Worm (Caenorhabditis elegans): ENCODE data around the gene clhm-1.

clhm-1 gene

ce11 chrII:6870803-6871202, at the start of gene clhm-1:
Gene clhm-1, minus strand, starts transcription at chrII:6871009.
- no peak for TF ChIP-seq F13C5.2 (tag; optimal IDR thresholded peaks at IDR 0.05)
- TF ChIP-seq pes-1 (GFP tag; IDR thresholded peaks at IDR 0.05) = no peak
- TF ChIP-seq ceh-36 (tag; optimal IDR thresholded peaks at IDR 0.05) = no peak
- TF ChIP-seq hmbx-1 (tag; optimal IDR thresholded peaks at IDR 0.05) = no peak
- TF ChIP-seq B0310.2 (tag; optimal IDR thresholded peaks at IDR 0.05) = no peak
- TF ChIP-seq hmg-4 (GFP tag; optimal IDR thresholded peaks at IDR 0.05) = no peak
- no peak for TF ChIP-seq hnd-1 (tag; optimal IDR thresholded peaks at IDR 0.05)
- no peak for TF ChIP-seq flt-1 (GFP tag; IDR thresholded peaks at IDR 0.05)
- TF ChIP-seq sea-1 (GFP tag; conservative IDR thresholded peaks at IDR 0.05) = no peak
- TF ChIP-seq ceh-13 (GFP tag; optimal IDR thresholded peaks at IDR 0.05) = no peak

ce11 chrII:6919363-6919851, 48.6 kb upstream of the clhm-1 start, which contains the start of gene B0252.1:
Gene B0252.1, plus strand, starts transcription at chrII:6919680.
- TF ChIP-seq B0310.2 (tag; optimal IDR thresholded peaks at IDR 0.05) = no peak
- TF ChIP-seq ama-1 (optimal IDR thresholded peaks at IDR 0.05) = no peak
- no peak for TF ChIP-seq tbx-37 (GFP tag; conservative IDR thresholded peaks at IDR 0.05)
- no peak for TF ChIP-seq aly-1 (tag; optimal IDR thresholded peaks at IDR 0.05)
- no peak for TF ChIP-seq tra-4 (tag; optimal IDR thresholded peaks at IDR 0.05)
- no peak for TF ChIP-seq ets-7 (tag; optimal IDR thresholded peaks at IDR 0.05)
- TF ChIP-seq hmbx-1 (tag; optimal IDR thresholded peaks at IDR 0.05) = no peak
- no peak for TF ChIP-seq pes-1 (GFP tag; IDR thresholded peaks at IDR 0.05)
- TF ChIP-seq F13C5.2 (tag; optimal IDR thresholded peaks at IDR 0.05) = no peak
- no peak for TF ChIP-seq flt-1 (GFP tag; IDR thresholded peaks at IDR 0.05)
- TF ChIP-seq sea-1 (GFP tag; conservative IDR thresholded peaks at IDR 0.05) = no peak
- no peak for TF ChIP-seq hmg-4 (GFP tag; optimal IDR thresholded peaks at IDR 0.05)
- TF ChIP-seq ceh-13 (GFP tag; optimal IDR thresholded peaks at IDR 0.05) = no peak
- no peak for TF ChIP-seq scrt-1 (GFP tag; IDR thresholded peaks at IDR 0.05)
- TF ChIP-seq ceh-36 (tag; optimal IDR thresholded peaks at IDR 0.05) = no peak
- TF ChIP-seq hnd-1 (tag; optimal IDR thresholded peaks at IDR 0.05) = no peak
- TF ChIP-seq tbx-11 (GFP tag; IDR thresholded peaks at IDR 0.05) = no peak

DNA sequence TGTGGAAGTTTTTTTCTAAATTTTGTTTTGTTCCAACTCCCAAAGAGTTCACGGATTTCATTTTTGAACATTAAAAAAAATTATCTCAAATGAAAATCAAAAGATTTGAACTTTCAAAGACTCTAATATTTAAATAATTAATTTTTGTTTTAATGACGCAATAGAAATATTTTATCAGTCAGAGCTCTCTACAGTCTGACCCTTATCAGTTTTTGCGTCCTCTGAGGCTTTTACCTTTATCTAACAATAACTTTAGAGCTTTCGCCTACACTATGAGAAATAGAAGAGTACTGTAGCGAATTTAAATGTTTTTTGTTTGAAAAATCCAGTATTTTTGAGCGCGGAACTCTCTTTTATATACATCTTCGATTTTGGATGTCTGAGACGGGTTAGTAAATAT, 48.1 kb upstream of the clhm-1 start, which contains the start of gene B0252.5:
Gene B0252.5, minus strand, starts transcription at position 17 of the 400 bp plus-strand sequence.
- TF ChIP-seq tbx-11 (GFP tag; IDR thresholded peaks at IDR 0.05) (no peak), aly-1 (tag; optimal IDR thresholded peaks at IDR 0.05) (no peak), hmbx-1 (tag; optimal IDR thresholded peaks at IDR 0.05) (no peak), B0310.2 (tag; optimal IDR thresholded peaks at IDR 0.05) (no peak), ets-7 (tag; optimal IDR thresholded peaks at IDR 0.05) (no peak), flt-1 (GFP tag; IDR thresholded peaks at IDR 0.05) (no peak), sea-1 (GFP tag; conservative IDR thresholded peaks at IDR 0.05) (no peak), tbx-37 (GFP tag; conservative IDR thresholded peaks at IDR 0.05) (no peak), ceh-36 (tag; optimal IDR thresholded peaks at IDR 0.05) (no peak), scrt-1 (GFP tag; IDR thresholded peaks at IDR 0.05) (no peak), F13C5.2 (tag; optimal IDR thresholded peaks at IDR 0.05) (no peak)

DNA sequence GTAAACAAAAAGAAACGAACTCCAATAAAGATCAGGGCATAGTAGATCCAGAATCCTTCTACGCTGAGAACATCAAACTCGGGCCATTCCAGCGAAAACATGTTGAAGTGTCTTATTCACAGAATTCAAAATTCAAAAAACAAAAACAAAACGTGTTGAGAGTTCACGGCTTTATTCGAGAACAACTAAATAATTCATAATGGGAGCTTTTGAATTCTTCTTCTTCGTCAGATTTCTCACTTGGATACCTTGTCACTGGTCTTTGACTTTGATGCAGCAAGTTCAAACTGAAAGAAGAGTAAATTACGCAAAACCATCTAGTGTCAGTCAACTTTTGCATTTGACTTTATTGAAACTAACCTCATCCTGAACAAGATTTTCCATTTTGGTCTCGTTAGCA, 46.9 kb upstream of the clhm-1 start, which contains the start of gene B0252.11:
Gene B0252.11, minus strand, starts transcription at position 101 of the 400 bp plus-strand sequence.
- no peak for TF ChIP-seq ceh-36 (tag; optimal IDR thresholded peaks at IDR 0.05)
- TF ChIP-seq tbx-37 (GFP tag; conservative IDR thresholded peaks at IDR 0.05) = no peak
- no peak for TF ChIP-seq B0310.2 (tag; optimal IDR thresholded peaks at IDR 0.05)
- no peak for TF ChIP-seq hmg-4 (GFP tag; optimal IDR thresholded peaks at IDR 0.05)
- no peak for TF ChIP-seq aly-1 (tag; optimal IDR thresholded peaks at IDR 0.05)
- TF ChIP-seq flt-1 (GFP tag; IDR thresholded peaks at IDR 0.05) = no peak
- TF ChIP-seq ceh-13 (GFP tag; optimal IDR thresholded peaks at IDR 0.05) = no peak
- no peak for TF ChIP-seq sea-1 (GFP tag; conservative IDR thresholded peaks at IDR 0.05)
- TF ChIP-seq tra-4 (tag; optimal IDR thresholded peaks at IDR 0.05) = no peak
- TF ChIP-seq tbx-11 (GFP tag; IDR thresholded peaks at IDR 0.05) = no peak
- TF ChIP-seq hnd-1 (tag; optimal IDR thresholded peaks at IDR 0.05) = no peak

DNA sequence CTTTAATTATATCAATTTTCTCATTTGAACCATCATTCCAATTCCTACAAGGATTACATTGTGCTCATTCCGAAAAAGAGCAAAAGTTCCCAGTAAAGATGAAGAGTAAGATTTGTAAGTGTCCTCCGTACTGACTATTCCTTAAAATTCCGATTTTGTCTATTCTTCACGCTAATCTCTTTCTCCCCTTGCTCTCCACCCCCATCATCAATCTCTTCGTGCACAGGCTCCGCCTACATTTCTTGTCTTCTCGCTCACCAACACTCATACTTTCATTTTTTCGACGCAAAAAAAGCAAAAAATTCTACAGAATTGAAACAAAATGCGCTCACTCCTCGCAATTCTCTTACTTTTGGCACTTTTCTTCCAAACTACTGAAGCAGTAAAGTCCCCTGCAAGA, 45.1 kb upstream of the clhm-1 start, which contains the start of gene B0252.8:
Gene B0252.8, plus strand, starts transcription at position 292 of the 400 bp plus-strand sequence.
- TF ChIP-seq pes-1 (GFP tag; IDR thresholded peaks at IDR 0.05) (no peak), F13C5.2 (tag; optimal IDR thresholded peaks at IDR 0.05) (no peak), flt-1 (GFP tag; IDR thresholded peaks at IDR 0.05) (no peak), hmg-4 (GFP tag; optimal IDR thresholded peaks at IDR 0.05) (no peak), aly-1 (tag; optimal IDR thresholded peaks at IDR 0.05) (no peak), tbx-11 (GFP tag; IDR thresholded peaks at IDR 0.05) (no peak), tra-4 (tag; optimal IDR thresholded peaks at IDR 0.05) (no peak), hnd-1 (tag; optimal IDR thresholded peaks at IDR 0.05) (no peak), tbx-37 (GFP tag; conservative IDR thresholded peaks at IDR 0.05) (no peak), hmbx-1 (tag; optimal IDR thresholded peaks at IDR 0.05) (no peak), ama-1 (optimal IDR thresholded peaks at IDR 0.05) (no peak), ceh-13 (GFP tag; optimal IDR thresholded peaks at IDR 0.05) (no peak), scrt-1 (GFP tag; IDR thresholded peaks at IDR 0.05) (no peak), B0310.2 (tag; optimal IDR thresholded peaks at IDR 0.05) (no peak), sea-1 (GFP tag; conservative IDR thresholded peaks at IDR 0.05) (no peak), ets-7 (tag; optimal IDR thresholded peaks at IDR 0.05) (no peak), ceh-36 (tag; optimal IDR thresholded peaks at IDR 0.05) (no peak)

DNA sequence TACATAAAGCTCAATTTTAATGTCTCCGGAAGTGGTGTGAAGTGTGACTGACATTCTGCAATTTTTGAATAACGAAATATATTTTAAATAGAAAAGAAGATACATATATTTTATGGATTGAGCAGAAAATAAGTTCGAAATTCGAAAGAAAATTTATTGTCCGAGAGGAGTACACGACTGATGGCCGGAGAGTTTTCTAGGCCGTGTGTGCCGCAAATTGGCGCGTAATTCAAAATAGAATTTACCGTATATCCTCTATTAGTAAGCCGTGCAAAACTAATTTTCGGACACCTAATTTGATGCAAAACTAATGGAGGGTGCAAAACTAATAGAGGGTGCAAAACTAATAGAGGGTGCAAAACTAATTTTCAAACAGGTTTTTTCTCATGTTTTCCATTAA, 42.5 kb upstream of the clhm-1 start, which contains the start of gene cyn-10:
Gene cyn-10, minus strand, starts transcription at position 57 of the 400 bp plus-strand sequence.
- TF ChIP-seq tra-4 (tag; optimal IDR thresholded peaks at IDR 0.05) (no peak), hnd-1 (tag; optimal IDR thresholded peaks at IDR 0.05) (peak; percentile 35), ama-1 (optimal IDR thresholded peaks at IDR 0.05) (no peak), aly-1 (tag; optimal IDR thresholded peaks at IDR 0.05) (no peak), sea-1 (GFP tag; conservative IDR thresholded peaks at IDR 0.05) (peak; percentile 68; the same call in 1 of the 2 replicates), ceh-13 (GFP tag; optimal IDR thresholded peaks at IDR 0.05) (peak; percentile 3), hmg-4 (GFP tag; optimal IDR thresholded peaks at IDR 0.05) (no peak), tbx-37 (GFP tag; conservative IDR thresholded peaks at IDR 0.05) (peak; percentile 97), pes-1 (GFP tag; IDR thresholded peaks at IDR 0.05) (no peak), scrt-1 (GFP tag; IDR thresholded peaks at IDR 0.05) (peak; percentile 75)

- no peak for TF ChIP-seq tbx-11 (GFP tag; IDR thresholded peaks at IDR 0.05)
These were observed 38.8 kb upstream of the clhm-1 start, which contains the start of gene asm-1 for ce11 chrII:6909568-6910122. Gene asm-1, plus strand, starts transcription at chrII:6910072.
